Fruit fly (Drosophila melanogaster) whole organism, pupa: ENCODE results near the gene amd.
A peak's percentile ranks its signal among the peaks of the same experiment; 100 is the strongest.

Source experiments
- CG10348 ChIP-seq: fragments of 200-800 bp; sonication (Bioruptor generic); IDR thresholded peaks from 2 replicates; pipeline ENCODE4 v1.3.6; 2022; ENCODE audit warnings: missing biosample characterization, missing genetic modification characterization
- CG12605 ChIP-seq: fragments of 200-800 bp; sonication (Bioruptor generic); IDR thresholded peaks from 2 replicates; pipeline ENCODE4 v1.3.6; 2022; ENCODE audit warnings: missing biosample characterization, missing genetic modification characterization
- CG14655 ChIP-seq: fragments of 200-800 bp; sonication (Bioruptor generic); optimal IDR thresholded peaks from 3 replicates; lab custom pipeline; 2017; ENCODE audit warnings: mild to moderate bottlenecking, missing biosample characterization, missing genetic modification reagents, missing genetic modification characterization
- CG15710 ChIP-seq: fragments of 200-800 bp; sonication (Bioruptor generic); optimal IDR thresholded peaks from 2 replicates; lab custom pipeline; 2018; ENCODE audit warnings: missing biosample characterization, mild to moderate bottlenecking, missing genetic modification characterization, moderate library complexity
- CG17806 ChIP-seq: fragments of 200-800 bp; sonication (Bioruptor generic); optimal IDR thresholded peaks from 2 replicates; lab custom pipeline; 2018; ENCODE audit warnings: missing biosample characterization, mild to moderate bottlenecking, missing genetic modification characterization, moderate library complexity
- CG32121 ChIP-seq: fragments of 200-800 bp; sonication (Bioruptor generic); IDR thresholded peaks from 2 replicates; pipeline ENCODE4 v1.3.6; 2022; ENCODE audit warnings: missing biosample characterization, missing genetic modification characterization
- CG34367 ChIP-seq: fragments of 200-800 bp; sonication (Bioruptor generic); optimal IDR thresholded peaks from 2 replicates; lab custom pipeline; 2018; ENCODE audit warnings: missing biosample characterization, mild to moderate bottlenecking, missing genetic modification characterization
- CG4496 ChIP-seq: fragments of 200-800 bp; sonication (Bioruptor generic); IDR thresholded peaks from 3 replicates; pipeline ENCODE4 v1.3.6; 2022; ENCODE audit warnings: missing biosample characterization, missing genetic modification characterization
- CG8159 ChIP-seq: fragments of 200-800 bp; sonication (Bioruptor generic); optimal IDR thresholded peaks from 3 replicates; lab custom pipeline; 2018; ENCODE audit warnings: missing biosample characterization, mild to moderate bottlenecking, missing genetic modification characterization, moderate library complexity
- CG8301 ChIP-seq: fragments of 200-800 bp; sonication (Bioruptor generic); optimal IDR thresholded peaks from 2 replicates; lab custom pipeline; 2018; ENCODE audit warnings: missing biosample characterization, mild to moderate bottlenecking, missing genetic modification characterization
- CG9948 ChIP-seq: fragments of 200-800 bp; sonication (Bioruptor generic); optimal IDR thresholded peaks from 2 replicates; lab custom pipeline; 2018; ENCODE audit warnings: missing biosample characterization, mild to moderate bottlenecking, missing genetic modification characterization, moderate library complexity
- D1 ChIP-seq: fragments of 200-800 bp; sonication (Bioruptor generic); optimal IDR thresholded peaks from 2 replicates; lab custom pipeline; 2018; ENCODE audit warnings: missing biosample characterization, mild to moderate bottlenecking, missing genetic modification characterization, moderate library complexity
- EcR ChIP-seq: fragments of 200-800 bp; sonication (Bioruptor generic); optimal IDR thresholded peaks from 3 replicates; lab custom pipeline; 2019; ENCODE audit warnings: missing biosample characterization, missing genetic modification characterization, mild to moderate bottlenecking, moderate library complexity, missing genetic modification reagents
- Ets98B ChIP-seq: fragments of 200-800 bp; sonication (Bioruptor generic); IDR thresholded peaks from 2 replicates; pipeline ENCODE4 v1.3.6; 2022; ENCODE audit warnings: missing biosample characterization, missing genetic modification characterization
- Pif1A ChIP-seq: fragments of 200-800 bp; sonication (Bioruptor generic); optimal IDR thresholded peaks from 3 replicates; lab custom pipeline; 2016; ENCODE audit warnings: missing biosample characterization, missing genetic modification characterization
- Pif1B ChIP-seq: fragments of 200-800 bp; sonication (Bioruptor generic); optimal IDR thresholded peaks from 3 replicates; lab custom pipeline; 2016; ENCODE audit warnings: missing biosample characterization, missing genetic modification characterization
- Snoo ChIP-seq: fragments of 200-800 bp; sonication (Bioruptor generic); optimal IDR thresholded peaks from 3 replicates; lab custom pipeline; 2017; ENCODE audit warnings: missing biosample characterization, mild to moderate bottlenecking, missing genetic modification characterization, inconsistent platforms
- fd96Ca ChIP-seq: fragments of 200-800 bp; sonication (Bioruptor generic); IDR thresholded peaks from 3 replicates; pipeline ENCODE4 v1.3.6; 2022; ENCODE audit warnings: missing biosample characterization, missing genetic modification characterization
- gl ChIP-seq: fragments of 200-800 bp; sonication (Bioruptor generic); optimal IDR thresholded peaks from 2 replicates; lab custom pipeline; 2018; ENCODE audit warnings: missing biosample characterization, mild to moderate bottlenecking, missing genetic modification characterization
- rn ChIP-seq: fragments of 200-800 bp; sonication (Bioruptor generic); IDR thresholded peaks from 2 replicates; pipeline ENCODE4 v1.3.6; 2022; ENCODE audit warnings: missing biosample characterization, missing genetic modification characterization

amd gene

dm6 chr2L:19109625-19110204 lies at the start of gene amd:
TSS of gene amd (plus strand) at chr2L:19110154.
- TF ChIP-seq Pif1A (GFP tag; lab: Kevin White, UChicago) (no peak), CG10348 (GFP tag; lab: Robert Waterston, UW) (no peak), Snoo (tag; lab: Kevin White, UChicago) (no peak), CG32121 (GFP tag; lab: Robert Waterston, UW) (no peak), CG12605 (GFP tag; lab: Robert Waterston, UW) (no peak), EcR (GFP tag; lab: Kevin White, UChicago) (no peak), CG8301 (tag; lab: Kevin White, UChicago) (no peak), CG9948 (no peak), CG15710 (tag; lab: Kevin White, UChicago) (no peak), CG14655 (GFP tag; lab: Kevin White, UChicago) (no peak), D1 (tag; lab: Kevin White, UChicago) (no peak)
- TF ChIP-seq, all 21 proteins: peak for 0

dm6 chr2L:19063090-19063692 lies 46.8 kb upstream of the amd start, which contains the start of gene Dus4:
TSS of gene Dus4 (plus strand) at chr2L:19063295.
- TF ChIP-seq CG12605 (GFP tag; lab: Robert Waterston, UW) (no peak), CG10348 (GFP tag; lab: Robert Waterston, UW) (no peak), CG14655 (GFP tag; lab: Kevin White, UChicago) (no peak), CG9948 (no peak), fd96Ca (no peak), CG34367 (tag; lab: Kevin White, UChicago) (no peak), D1 (tag; lab: Kevin White, UChicago) (no peak), Pif1B (GFP tag; lab: Kevin White, UChicago) (no peak), CG8301 (tag; lab: Kevin White, UChicago) (no peak), CG15710 (tag; lab: Kevin White, UChicago) (no peak), Ets98B (GFP tag; lab: Robert Waterston, UW) (no peak), Pif1A (GFP tag; lab: Kevin White, UChicago) (no peak), rn (GFP tag; lab: Robert Waterston, UW) (no peak), gl (tag; lab: Kevin White, UChicago) (no peak), CG8159 (tag; lab: Kevin White, UChicago) (no peak), CG17806 (tag; lab: Kevin White, UChicago) (no peak), CG4496 (GFP tag; lab: Robert Waterston, UW) (no peak), EcR (GFP tag; lab: Kevin White, UChicago) (no peak)

dm6 chr2L:19064706-19065105 lies 45.2 kb upstream of the amd start, which contains the start of gene CG17343:
TSS of gene CG17343 (plus strand) at chr2L:19064929.
- TF ChIP-seq CG8159 (tag; lab: Kevin White, UChicago) (no peak), CG4496 (GFP tag; lab: Robert Waterston, UW) (no peak), gl (tag; lab: Kevin White, UChicago) (no peak), Snoo (tag; lab: Kevin White, UChicago) (no peak), CG12605 (GFP tag; lab: Robert Waterston, UW) (no peak), rn (GFP tag; lab: Robert Waterston, UW) (no peak), Ets98B (GFP tag; lab: Robert Waterston, UW) (no peak), Pif1B (GFP tag; lab: Kevin White, UChicago) (no peak), CG17806 (tag; lab: Kevin White, UChicago) (no peak), CG15710 (tag; lab: Kevin White, UChicago) (no peak), CG8301 (tag; lab: Kevin White, UChicago) (no peak), Pif1A (GFP tag; lab: Kevin White, UChicago) (no peak), CG10348 (GFP tag; lab: Robert Waterston, UW) (no peak), CG32121 (GFP tag; lab: Robert Waterston, UW) (no peak), EcR (GFP tag; lab: Kevin White, UChicago) (no peak)

- TF ChIP-seq CG8159 (tag; lab: Kevin White, UChicago): no peak
- no peak for TF ChIP-seq Pif1A (GFP tag; lab: Kevin White, UChicago)
These were observed 41.6 kb upstream of the amd start for dm6 chr2L:19068393-19068792.

- TF ChIP-seq EcR (GFP tag; lab: Kevin White, UChicago): no peak
- peak; percentile 64; the same call in 2 of the 3 replicates for TF ChIP-seq fd96Ca
- no peak for TF ChIP-seq CG8301 (tag; lab: Kevin White, UChicago)
These were observed 40.3 kb upstream of the amd start, which contains the start of gene CG10702 for dm6 chr2L:19069548-19070145. TSS of gene CG10702 (minus strand) at chr2L:19069851.

dm6 chr2L:19071713-19072112 lies 38.2 kb upstream of the amd start:
- TF ChIP-seq CG17806 (tag; lab: Kevin White, UChicago) (no peak), CG10348 (GFP tag; lab: Robert Waterston, UW) (no peak), CG34367 (tag; lab: Kevin White, UChicago) (no peak), gl (tag; lab: Kevin White, UChicago) (no peak), fd96Ca (no peak), CG14655 (GFP tag; lab: Kevin White, UChicago) (no peak), CG4496 (GFP tag; lab: Robert Waterston, UW) (no peak), Ets98B (GFP tag; lab: Robert Waterston, UW) (no peak), Snoo (tag; lab: Kevin White, UChicago) (no peak), CG8301 (tag; lab: Kevin White, UChicago) (no peak), CG15710 (tag; lab: Kevin White, UChicago) (no peak)
- TF ChIP-seq, all 21 proteins: peak for 0
